Fruit fly (Drosophila melanogaster) whole organism, embryonic: ENCODE data around the gene Pdhb.

Source experiments
- Aef1 ChIP-seq: fragments of 200-800 bp; sonication (Bioruptor generic); IDR thresholded peaks from 3 replicates; pipeline ENCODE4 v1.3.6; 2022; ENCODE audit warnings: missing biosample characterization, missing genetic modification characterization
- Blimp-1 ChIP-seq: fragments of 200-800 bp; sonication (Bioruptor generic); optimal IDR thresholded peaks from 3 replicates; lab custom pipeline; 2018; ENCODE audit warnings: missing biosample characterization, missing genetic modification characterization, mild to moderate bottlenecking, moderate library complexity, missing genetic modification reagents
- BtbVII ChIP-seq: fragments of 200-800 bp; sonication (Bioruptor generic); optimal IDR thresholded peaks from 3 replicates; lab custom pipeline; 2017; ENCODE audit warnings: missing biosample characterization, mild to moderate bottlenecking, missing genetic modification characterization
- CG11695 ChIP-seq: fragments of 200-800 bp; sonication (Bioruptor generic); IDR thresholded peaks from 3 replicates; pipeline ENCODE4 v1.3.6; 2022; ENCODE audit warnings: missing biosample characterization, missing genetic modification characterization
- CG1233 ChIP-seq: fragments of 200-800 bp; sonication (Bioruptor generic); optimal IDR thresholded peaks from 4 replicates; lab custom pipeline; 2018; ENCODE audit warnings: missing biosample characterization, mild to moderate bottlenecking, missing genetic modification characterization
- CG13775 ChIP-seq: fragments of 200-800 bp; sonication (Bioruptor generic); optimal IDR thresholded peaks from 3 replicates; lab custom pipeline; 2017; ENCODE audit warnings: missing biosample characterization, mild to moderate bottlenecking, missing genetic modification characterization
- CG1529 ChIP-seq: fragments of 200-800 bp; sonication (Bioruptor generic); optimal IDR thresholded peaks from 3 replicates; lab custom pipeline; 2018; ENCODE audit warnings: missing biosample characterization, missing genetic modification characterization
- CG15479 ChIP-seq: fragments of 200-800 bp; sonication (Bioruptor generic); optimal IDR thresholded peaks from 3 replicates; lab custom pipeline; 2019; ENCODE audit warnings: missing biosample characterization, mild to moderate bottlenecking, missing genetic modification characterization, moderate library complexity
- CG17328 ChIP-seq: fragments of 200-800 bp; sonication (Bioruptor generic); IDR thresholded peaks from 2 replicates; pipeline ENCODE4 v1.3.6; 2022; ENCODE audit warnings: missing biosample characterization, missing genetic modification characterization
- CG18011 ChIP-seq: fragments of 200-800 bp; sonication (Bioruptor generic); optimal IDR thresholded peaks from 2 replicates; lab custom pipeline; 2017; ENCODE audit warnings: missing biosample characterization, missing genetic modification characterization, mild to moderate bottlenecking, moderate library complexity, missing genotype
- CG18476 ChIP-seq: fragments of 200-800 bp; sonication (Bioruptor generic); optimal IDR thresholded peaks from 2 replicates; lab custom pipeline; 2016; ENCODE audit warnings: missing biosample characterization, mild to moderate bottlenecking, missing genetic modification characterization
- CG2889 ChIP-seq: fragments of 200-800 bp; sonication (Bioruptor generic); IDR thresholded peaks from 3 replicates; pipeline ENCODE4 v1.3.6; 2022; ENCODE audit warnings: missing biosample characterization, missing genetic modification characterization
- CG30431 ChIP-seq: fragments of 200-800 bp; sonication (Bioruptor generic); optimal IDR thresholded peaks from 2 replicates; lab custom pipeline; 2017; ENCODE audit warnings: missing biosample characterization, missing genetic modification characterization
- CG31224 ChIP-seq: fragments of 200-800 bp; sonication (Bioruptor generic); IDR thresholded peaks from 2 replicates; pipeline ENCODE4 v1.3.6; 2022; ENCODE audit warnings: missing biosample characterization, missing genetic modification characterization
- CG3726 ChIP-seq: fragments of 200-800 bp; sonication (Bioruptor generic); IDR thresholded peaks from 3 replicates; pipeline ENCODE4, ENCODE4 v1.3.6; 2022; ENCODE audit warnings: missing biosample characterization, missing genetic modification characterization
- CG4707 ChIP-seq: fragments of 200-800 bp; sonication (Bioruptor generic); optimal IDR thresholded peaks from 2 replicates; lab custom pipeline; 2018; ENCODE audit warnings: missing biosample characterization, mild to moderate bottlenecking, missing genetic modification characterization, moderate library complexity
- CG7271 ChIP-seq: fragments of 200-800 bp; sonication (Bioruptor generic); optimal IDR thresholded peaks from 2 replicates; lab custom pipeline; 2018; ENCODE audit warnings: missing biosample characterization, mild to moderate bottlenecking, missing genetic modification characterization, moderate library complexity
- Dad ChIP-seq: fragments of 200-800 bp; sonication (Bioruptor generic); optimal IDR thresholded peaks from 3 replicates; lab custom pipeline; 2016; ENCODE audit warnings: missing biosample characterization, missing genetic modification characterization
- Deaf1 ChIP-seq: fragments of 200-800 bp; optimal IDR thresholded peaks from 3 replicates; lab custom pipeline; 2019; ENCODE audit warnings: missing biosample characterization, mild to moderate bottlenecking, missing genetic modification characterization, moderate library complexity
- Dip3 ChIP-seq: fragments of 200-800 bp; sonication (Bioruptor generic); optimal IDR thresholded peaks from 3 replicates; lab custom pipeline; 2016; ENCODE audit warnings: missing biosample characterization, missing genetic modification characterization
- Elba2 ChIP-seq: fragments of 200-800 bp; sonication (Bioruptor generic); optimal IDR thresholded peaks from 3 replicates; lab custom pipeline; 2016; ENCODE audit warnings: missing biosample characterization, missing genetic modification characterization
- GATAe ChIP-seq: fragments of 200-800 bp; sonication (Bioruptor generic); conservative IDR thresholded peaks from 2 replicates; pipeline ENCODE4 v1.3.6; 2022; ENCODE audit warnings: missing biosample characterization, missing genetic modification characterization
- HLH54F ChIP-seq: fragments of 200-800 bp; sonication (Bioruptor generic); optimal IDR thresholded peaks from 3 replicates; lab custom pipeline; 2016; ENCODE audit warnings: missing biosample characterization, missing genetic modification characterization
- Hand ChIP-seq: fragments of 200-800 bp; sonication (Bioruptor generic); optimal IDR thresholded peaks from 2 replicates; lab custom pipeline; 2017; ENCODE audit warnings: mild to moderate bottlenecking, missing biosample characterization, missing genetic modification reagents, missing genetic modification characterization
- HmgZ ChIP-seq: fragments of 200-800 bp; sonication (Bioruptor generic); optimal IDR thresholded peaks from 2 replicates; lab custom pipeline; 2018; ENCODE audit warnings: missing biosample characterization, mild to moderate bottlenecking, missing genetic modification characterization
- Meics ChIP-seq: fragments of 200-800 bp; sonication (Bioruptor generic); optimal IDR thresholded peaks from 2 replicates; lab custom pipeline; 2017; ENCODE audit warnings: missing biosample characterization, mild to moderate bottlenecking, missing genetic modification characterization
- Poxn ChIP-seq: fragments of 200-800 bp; sonication (Bioruptor generic); IDR thresholded peaks from 2 replicates; pipeline ENCODE4 v1.3.6; 2022; ENCODE audit warnings: missing biosample characterization, missing genetic modification characterization
- Scr ChIP-seq: fragments of 200-800 bp; sonication (Bioruptor generic); IDR thresholded peaks from 2 replicates; pipeline ENCODE4 v1.3.6; 2022; ENCODE audit warnings: missing biosample characterization, missing genetic modification characterization; ENCODE audit not compliant: partially characterized antibody
- amos ChIP-seq: fragments of 200-800 bp; sonication (Bioruptor generic); IDR thresholded peaks from 2 replicates; pipeline ENCODE4 v1.3.6; 2022; ENCODE audit warnings: missing biosample characterization, missing genetic modification characterization; ENCODE audit not compliant: partially characterized antibody
- ara ChIP-seq: fragments of 200-800 bp; sonication (Bioruptor generic); IDR thresholded peaks from 2 replicates; pipeline ENCODE4 v1.3.6; 2022; ENCODE audit warnings: missing biosample characterization, missing genetic modification characterization
- ash1 ChIP-seq: fragments of 200-800 bp; sonication (Bioruptor generic); optimal IDR thresholded peaks from 2 replicates; lab custom pipeline; 2018; ENCODE audit warnings: missing biosample characterization, mild to moderate bottlenecking, missing genetic modification characterization
- chn ChIP-seq: fragments of 200-800 bp; sonication (Bioruptor generic); optimal IDR thresholded peaks from 2 replicates; lab custom pipeline; 2016; ENCODE audit warnings: missing biosample characterization, missing genetic modification characterization
- crc ChIP-seq: fragments of 200-800 bp; sonication (Bioruptor generic); optimal IDR thresholded peaks from 2 replicates; lab custom pipeline; 2016; ENCODE audit warnings: missing biosample characterization, missing genetic modification characterization
- dm ChIP-seq: fragments of 200-800 bp; sonication (Bioruptor generic); optimal IDR thresholded peaks from 3 replicates; lab custom pipeline; 2016; ENCODE audit warnings: missing biosample characterization, missing genetic modification characterization
- en ChIP-seq: fragments of 200-800 bp; sonication (Bioruptor generic); optimal IDR thresholded peaks from 2 replicates; lab custom pipeline; 2016; ENCODE audit warnings: missing biosample characterization, missing genetic modification characterization
- her ChIP-seq: fragments of 200-800 bp; sonication (Bioruptor generic); optimal IDR thresholded peaks from 2 replicates; lab custom pipeline; 2016; ENCODE audit warnings: missing biosample characterization, missing genetic modification characterization
- hkb ChIP-seq, 2 experiments: fragments of 200-800 bp in 1 of 2; fragments of >200 bp in 1 of 2; sonication (Bioruptor generic) in 1 of 2; IDR thresholded peaks in 1 of 2; optimal IDR thresholded peaks in 1 of 2; 2 replicates each; pipeline versions ENCODE4 v1.3.6 to Lab custom; 2017 to 2022; ENCODE audit warnings: missing biosample characterization in 1 of 2, missing genetic modification characterization in 1 of 2
- luna ChIP-seq: fragments of 200-800 bp; sonication (Bioruptor generic); optimal IDR thresholded peaks from 2 replicates; lab custom pipeline; 2016; ENCODE audit warnings: missing biosample characterization, missing genetic modification characterization
- maf-S ChIP-seq: fragments of 200-800 bp; sonication (Bioruptor generic); optimal IDR thresholded peaks from 2 replicates; lab custom pipeline; 2016; ENCODE audit warnings: missing biosample characterization, missing genetic modification characterization
- mam ChIP-seq: fragments of 200-800 bp; sonication (Bioruptor generic); optimal IDR thresholded peaks from 3 replicates; lab custom pipeline; 2016; ENCODE audit warnings: missing biosample characterization, missing genetic modification characterization
- otp ChIP-seq: fragments of 200-800 bp; sonication (Bioruptor generic); IDR thresholded peaks from 3 replicates; pipeline ENCODE4, ENCODE4 v1.3.6; 2022; ENCODE audit warnings: missing biosample characterization, missing genetic modification characterization
- rib ChIP-seq: fragments of 200-800 bp; sonication (Bioruptor generic); IDR thresholded peaks from 2 replicates; pipeline ENCODE4 v1.3.6; 2022; ENCODE audit warnings: missing biosample characterization, missing genetic modification characterization
- row ChIP-seq: fragments of 200-800 bp; sonication (Bioruptor generic); IDR thresholded peaks from 3 replicates; pipeline ENCODE4 v1.3.6; 2022; ENCODE audit warnings: missing biosample characterization, missing genetic modification characterization
- sim ChIP-seq: fragments of 200-800 bp; sonication (Bioruptor generic); IDR thresholded peaks from 2 replicates; pipeline ENCODE4 v1.3.6; 2022; ENCODE audit warnings: missing biosample characterization, missing genetic modification characterization
- sisA ChIP-seq: fragments of 200-800 bp; sonication (Bioruptor generic); IDR thresholded peaks from 2 replicates; pipeline ENCODE4 v1.3.6; 2022; ENCODE audit warnings: missing biosample characterization, missing genetic modification characterization
- sna ChIP-seq: fragments of 200-800 bp; sonication (Bioruptor generic); IDR thresholded peaks from 2 replicates; pipeline ENCODE4 v1.3.6; 2022; ENCODE audit warnings: missing biosample characterization, missing genetic modification characterization; ENCODE audit not compliant: partially characterized antibody
- sug ChIP-seq: fragments of 200-800 bp; optimal IDR thresholded peaks from 2 replicates; lab custom pipeline; 2019; ENCODE audit warnings: missing biosample characterization, mild to moderate bottlenecking, missing genetic modification characterization, moderate library complexity
- tap ChIP-seq: fragments of 200-800 bp; optimal IDR thresholded peaks from 3 replicates; lab custom pipeline; 2019; ENCODE audit warnings: missing biosample characterization, mild to moderate bottlenecking, missing genetic modification characterization, moderate library complexity
- tin ChIP-seq: fragments of 200-800 bp; sonication (Bioruptor generic); optimal IDR thresholded peaks from 3 replicates; lab custom pipeline; 2016; ENCODE audit warnings: missing biosample characterization, missing genetic modification characterization
- tx ChIP-seq: fragments of 200-800 bp; sonication (Bioruptor generic); optimal IDR thresholded peaks from 2 replicates; lab custom pipeline; 2016; ENCODE audit warnings: missing biosample characterization, missing genetic modification characterization
- zen2 ChIP-seq: fragments of 200-800 bp; sonication (Bioruptor generic); IDR thresholded peaks from 3 replicates; pipeline ENCODE4 v1.3.6; 2022; ENCODE audit warnings: missing biosample characterization, missing genetic modification characterization; ENCODE audit not compliant: partially characterized antibody
- zf30C ChIP-seq: fragments of 200-800 bp; sonication (Bioruptor generic); optimal IDR thresholded peaks from 3 replicates; lab custom pipeline; 2018; ENCODE audit warnings: missing biosample characterization, mild to moderate bottlenecking, missing genetic modification characterization

The Pdhb gene

DNA sequence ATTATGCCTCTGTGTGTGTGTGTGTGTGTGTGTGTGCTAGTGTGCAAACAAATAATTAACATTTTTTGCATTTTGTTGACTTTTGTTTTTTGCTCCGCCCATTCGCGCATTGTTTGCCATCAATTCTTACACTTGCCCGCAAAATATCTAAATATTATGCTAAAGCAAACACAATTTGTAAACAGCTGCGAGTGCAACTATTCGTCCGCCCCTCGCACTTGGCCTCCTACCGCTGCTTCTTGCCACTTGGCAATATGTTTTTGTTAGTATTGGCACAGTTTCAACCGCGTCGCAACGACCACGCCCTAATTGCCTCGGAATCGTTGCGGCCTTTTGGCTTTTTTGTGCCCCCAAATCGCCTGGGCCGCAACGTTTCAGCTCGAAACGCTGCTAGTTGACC is 35.3 kb upstream of the Pdhb start (continued):
- TF ChIP-seq Dip3 (GFP tag; lab: Kevin White, UChicago) (no peak), Dad (GFP tag; lab: Kevin White, UChicago) (no peak), sisA (GFP tag; lab: Robert Waterston, UW) (no peak), CG4707 (GFP tag; lab: Kevin White, UChicago) (no peak), rib (GFP tag; lab: Robert Waterston, UW) (0 out of 2 replicates have a peak, but pooled peaks have one; percentile 12), CG7271 (tag; lab: Kevin White, UChicago) (no peak), Poxn (GFP tag; lab: Robert Waterston, UW) (no peak), chn (GFP tag; lab: Kevin White, UChicago) (no peak), CG15479 (GFP tag; lab: Kevin White, UChicago) (peak; percentile 12), Elba2 (GFP tag; lab: Kevin White, UChicago) (no peak), Blimp-1 (GFP tag; lab: Kevin White, UChicago) (no peak), CG17328 (GFP tag; lab: Robert Waterston, UW) (no peak), CG2889 (GFP tag; lab: Robert Waterston, UW) (no peak), zen2 (GFP tag; lab: Robert Waterston, UW) (no peak), zf30C (GFP tag; lab: Kevin White, UChicago) (no peak), tap (tag; lab: Kevin White, UChicago) (no peak), Meics (GFP tag; lab: Kevin White, UChicago) (peak; percentile 26), hkb (optimal IDR thresholded peaks at IDR 0.05; lab: Kevin White, UChicago) (no peak), hkb (GFP tag; IDR thresholded peaks at IDR 0.05; lab: Robert Waterston, UW) (peak; percentile 46; the same call in 1 of the 2 replicates), CG3726 (GFP tag; lab: Robert Waterston, UW) (no peak), Scr (GFP tag; lab: Robert Waterston, UW) (no peak), sna (GFP tag; lab: Robert Waterston, UW) (no peak), CG11695 (GFP tag; lab: Robert Waterston, UW) (no peak), Aef1 (GFP tag; lab: Robert Waterston, UW) (no peak), Hand (GFP tag; lab: Kevin White, UChicago) (no peak), sug (no peak), dm (no peak), en (GFP tag; lab: Kevin White, UChicago) (no peak), luna (GFP tag; lab: Kevin White, UChicago) (no peak), CG1529 (no peak), tin (no peak), maf-S (GFP tag; lab: Kevin White, UChicago) (no peak), crc (GFP tag; lab: Kevin White, UChicago) (no peak), CG31224 (GFP tag; lab: Robert Waterston, UW) (no peak), sim (GFP tag; lab: Robert Waterston, UW) (no peak), Deaf1 (tag; lab: Kevin White, UChicago) (no peak), CG30431 (no peak), CG18476 (GFP tag; lab: Kevin White, UChicago) (peak; percentile 35), tx (GFP tag; lab: Kevin White, UChicago) (no peak), CG13775 (no peak), otp (GFP tag; lab: Robert Waterston, UW) (no peak), BtbVII (GFP tag; lab: Kevin White, UChicago) (no peak), mam (GFP tag; lab: Kevin White, UChicago) (no peak), CG18011 (GFP tag; lab: Kevin White, UChicago) (no peak), CG1233 (GFP tag; lab: Kevin White, UChicago) (no peak), amos (no peak), HmgZ (tag; lab: Kevin White, UChicago) (no peak), ara (GFP tag; lab: Robert Waterston, UW) (peak; percentile 17; the same call in 1 of the 2 replicates), ash1 (no peak), row (GFP tag; lab: Robert Waterston, UW) (0 out of 3 replicates have a peak, but pooled peaks have one; percentile 11), HLH54F (GFP tag; lab: Kevin White, UChicago) (no peak), GATAe (GFP tag; lab: Robert Waterston, UW) (no peak), her (GFP tag; lab: Kevin White, UChicago) (no peak)
